Fruit fly (Drosophila melanogaster) whole organism, wandering third instar larva: ENCODE measurements around the gene CG5861.

Experiments used
- CG32264 ChIP-seq: fragments of 200-800 bp; sonication (Bioruptor generic); optimal IDR thresholded peaks from 2 replicates; lab custom pipeline; 2016; ENCODE audit warnings: missing biosample characterization, missing genetic modification characterization
- CG9705 ChIP-seq: fragments of 200-800 bp; sonication (Bioruptor generic); optimal IDR thresholded peaks from 2 replicates; lab custom pipeline; 2018; ENCODE audit warnings: missing biosample characterization, mild to moderate bottlenecking, missing genetic modification characterization
- Hr78 ChIP-seq: fragments of >200 bp; optimal IDR thresholded peaks from 2 replicates; lab custom pipeline; 2017; ENCODE audit warnings: missing biosample characterization, missing genetic modification characterization
- OdsH ChIP-seq: fragments of 200-800 bp; sonication (Bioruptor generic); optimal IDR thresholded peaks from 2 replicates; lab custom pipeline; 2016; ENCODE audit warnings: missing biosample characterization, mild to moderate bottlenecking, missing genetic modification characterization
- Rel ChIP-seq, 2 experiments: fragments of 200-800 bp; sonication (Bioruptor generic) in 1 of 2; optimal IDR thresholded peaks; 2 replicates in 1 of 2; 3 replicates in 1 of 2; lab custom pipeline; 2016 to 2019; ENCODE audit warnings: mild to moderate bottlenecking in 2 of 2, missing biosample characterization in 2 of 2, missing genetic modification characterization in 2 of 2, moderate library complexity in 1 of 2
- brk ChIP-seq: fragments of 200-800 bp; sonication (Bioruptor generic); optimal IDR thresholded peaks from 2 replicates; lab custom pipeline; 2016; ENCODE audit warnings: missing biosample characterization, mild to moderate bottlenecking, missing genetic modification characterization
- psq ChIP-seq: fragments of 200-800 bp; sonication (Bioruptor generic); optimal IDR thresholded peaks from 3 replicates; lab custom pipeline; 2017; ENCODE audit warnings: missing biosample characterization, mild to moderate bottlenecking, missing genetic modification characterization, moderate library complexity
- sv ChIP-seq: fragments of 200-800 bp; sonication (Bioruptor generic); optimal IDR thresholded peaks from 3 replicates; lab custom pipeline; 2016; ENCODE audit warnings: missing biosample characterization, missing genetic modification characterization

dm6 chr2L:16329625-16330024, 22.5 kb upstream of the CG5861 start, which contains the start of gene CG4440:
- TF ChIP-seq sv (GFP tag; lab: Kevin White, UChicago) (no peak), Rel (GFP tag; optimal IDR thresholded peaks at IDR 0.05; lab: Kevin White, UChicago) (no peak), Rel (tag; optimal IDR thresholded peaks at IDR 0.05; lab: Kevin White, UChicago) (no peak), brk (GFP tag; lab: Kevin White, UChicago) (no peak), CG9705 (GFP tag; lab: Kevin White, UChicago) (no peak), OdsH (GFP tag; lab: Kevin White, UChicago) (no peak), CG32264 (GFP tag; lab: Kevin White, UChicago) (no peak), psq (GFP tag; lab: Kevin White, UChicago) (no peak), Hr78 (GFP tag; lab: Kevin White, UChicago) (no peak)
